Fruit fly (Drosophila melanogaster): ENCODE results near the gene CG4553.

Gene CG4553

DNA sequence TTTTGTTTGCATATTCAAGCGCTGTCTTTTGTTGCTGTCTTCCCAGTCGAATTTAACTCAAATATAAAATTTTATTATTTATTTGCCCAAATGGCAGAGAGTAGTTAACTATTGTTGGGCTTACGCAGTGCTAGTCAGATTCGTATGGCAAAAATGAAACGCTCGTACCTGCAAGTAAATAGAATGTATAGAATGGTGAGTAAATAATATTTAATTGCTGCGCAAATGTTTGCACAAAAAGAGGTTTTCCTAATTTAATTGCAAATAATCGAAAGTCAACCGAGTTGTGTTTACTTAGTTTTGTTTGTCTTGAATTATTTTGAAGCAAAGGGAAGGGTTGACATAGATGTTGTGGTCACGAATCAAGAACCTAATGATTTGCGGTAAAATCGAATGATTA, 28.0 kb downstream of the CG4553 start (continued):
- peak; percentile 43 for TF ChIP-seq lab (GFP tag; optimal IDR thresholded peaks at IDR 0.05)
- no peak for TF ChIP-seq jigr1 (GFP tag; IDR thresholded peaks at IDR 0.05)
- TF ChIP-seq D19B (GFP tag; optimal IDR thresholded peaks at IDR 0.05): peak; percentile 11
- TF ChIP-seq CG17568 (GFP tag; optimal IDR thresholded peaks at IDR 0.05): peak; percentile 9
- TF ChIP-seq gcm (GFP tag; optimal IDR thresholded peaks at IDR 0.05): no peak
- no peak for TF ChIP-seq inv (GFP tag; IDR thresholded peaks at IDR 0.05; ENCODE audit: partially characterized antibody)
- peak; percentile 42 for TF ChIP-seq nau (GFP tag; optimal IDR thresholded peaks at IDR 0.05)
- TF ChIP-seq exex (tag; optimal IDR thresholded peaks at IDR 0.05): peak; percentile 12
- peak; percentile 13 for TF ChIP-seq gem (tag; optimal IDR thresholded peaks at IDR 0.05)
- TF ChIP-seq pros (GFP tag; optimal IDR thresholded peaks at IDR 0.05): no peak
- peak; percentile 23 for TF ChIP-seq CG1233 (GFP tag; optimal IDR thresholded peaks at IDR 0.05)
- TF ChIP-seq PHDP (tag; optimal IDR thresholded peaks at IDR 0.05): peak; percentile 42
- TF ChIP-seq Hmr (GFP tag; optimal IDR thresholded peaks at IDR 0.05): peak; percentile 35
- no peak for TF ChIP-seq slbo (GFP tag; IDR thresholded peaks at IDR 0.05)
- no peak for TF ChIP-seq mirr (GFP tag; optimal IDR thresholded peaks at IDR 0.05)
- no peak for TF ChIP-seq pan (optimal IDR thresholded peaks at IDR 0.05)
- TF ChIP-seq pan (GFP tag; optimal IDR thresholded peaks at IDR 0.05 in 1 of 2, IDR thresholded peaks at IDR 0.05 in 1 of 2): no peak
- no peak for TF ChIP-seq D (optimal IDR thresholded peaks at IDR 0.05)
- TF ChIP-seq D (GFP tag; optimal IDR thresholded peaks at IDR 0.05): no peak
- peak; percentile 48 for TF ChIP-seq CG2678 (tag; optimal IDR thresholded peaks at IDR 0.05)
- no peak for TF ChIP-seq zfh2 (GFP tag; optimal IDR thresholded peaks at IDR 0.05)
- no peak for TF ChIP-seq jing (GFP tag; optimal IDR thresholded peaks at IDR 0.05)

DNA sequence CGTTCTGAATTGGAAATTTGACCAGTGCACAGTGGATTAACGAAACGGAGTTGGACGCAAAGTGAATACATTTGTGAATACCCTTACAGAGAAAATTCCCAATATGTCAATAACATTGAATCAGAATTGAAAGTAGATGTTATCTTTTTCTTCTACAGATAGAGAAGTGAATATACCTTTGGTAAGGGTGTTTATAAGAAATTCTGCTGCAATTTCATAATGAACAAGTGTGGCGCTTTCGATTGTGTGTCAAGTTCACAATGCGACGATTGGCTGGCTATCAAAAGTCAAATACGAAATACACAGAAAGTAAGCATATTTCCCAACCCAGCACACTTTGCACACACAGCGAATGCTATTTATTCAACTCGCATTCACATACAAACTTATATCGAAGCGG, 28.4 kb downstream of the CG4553 start:
- TF ChIP-seq CG8388 (GFP tag; optimal IDR thresholded peaks at IDR 0.05) (no peak), CG3847 (GFP tag; IDR thresholded peaks at IDR 0.05) (no peak), en (GFP tag; optimal IDR thresholded peaks at IDR 0.05) (no peak), CG17385 (GFP tag; optimal IDR thresholded peaks at IDR 0.05) (no peak), CG18619 (GFP tag; optimal IDR thresholded peaks at IDR 0.05) (no peak), gcm (GFP tag; optimal IDR thresholded peaks at IDR 0.05) (no peak), HmgD (GFP tag; optimal IDR thresholded peaks at IDR 0.05) (no peak), Hmr (GFP tag; optimal IDR thresholded peaks at IDR 0.05) (no peak), Hr39 (optimal IDR thresholded peaks at IDR 0.05) (no peak), grn (GFP tag; optimal IDR thresholded peaks at IDR 0.05) (no peak), D19A (tag; optimal IDR thresholded peaks at IDR 0.05) (peak; percentile 90), CG1832 (GFP tag; optimal IDR thresholded peaks at IDR 0.05) (no peak), CG10654 (GFP tag; optimal IDR thresholded peaks at IDR 0.05) (no peak), CG2678 (tag; optimal IDR thresholded peaks at IDR 0.05) (no peak), org-1 (GFP tag; optimal IDR thresholded peaks at IDR 0.05) (no peak), Fer1 (GFP tag; optimal IDR thresholded peaks at IDR 0.05) (no peak), CG11398 (GFP tag; optimal IDR thresholded peaks at IDR 0.05) (no peak), CG6689 (GFP tag; IDR thresholded peaks at IDR 0.05) (no peak; the same call in 1 of the 2 replicates), Dek (tag; optimal IDR thresholded peaks at IDR 0.05) (no peak), dm (GFP tag; optimal IDR thresholded peaks at IDR 0.05) (no peak), CG9817 (tag; optimal IDR thresholded peaks at IDR 0.05) (no peak), Vsx1 (GFP tag; optimal IDR thresholded peaks at IDR 0.05) (no peak), gcm2 (GFP tag; optimal IDR thresholded peaks at IDR 0.05) (no peak), CG2202 (tag; optimal IDR thresholded peaks at IDR 0.05) (no peak), CG31388 (GFP tag; optimal IDR thresholded peaks at IDR 0.05) (no peak), CHES-1-like (GFP tag; optimal IDR thresholded peaks at IDR 0.05) (no peak), CG1792 (GFP tag; optimal IDR thresholded peaks at IDR 0.05) (no peak), dmrt99B (tag; optimal IDR thresholded peaks at IDR 0.05) (no peak), Awh (GFP tag; IDR thresholded peaks at IDR 0.05) (no peak), Fer2 (tag; optimal IDR thresholded peaks at IDR 0.05) (no peak), Ssrp (tag; optimal IDR thresholded peaks at IDR 0.05) (no peak), NK7.1 (GFP tag; optimal IDR thresholded peaks at IDR 0.05) (no peak), Antp (GFP tag; optimal IDR thresholded peaks at IDR 0.05) (no peak)

All from whole organism, embryonic.